Fruit fly (Drosophila melanogaster) whole organism, prepupa: ENCODE results near the gene mgl.

Experiments
- Blimp-1 ChIP-seq: fragments of 200-800 bp; sonication (Bioruptor generic); optimal IDR thresholded peaks from 3 replicates; lab custom pipeline; 2017; ENCODE audit warnings: missing biosample characterization, missing genetic modification characterization, mild to moderate bottlenecking, moderate library complexity, missing genetic modification reagents
- CG10631 ChIP-seq: fragments of 200-800 bp; sonication (Bioruptor generic); optimal IDR thresholded peaks from 2 replicates; lab custom pipeline; 2016; ENCODE audit warnings: missing biosample characterization, missing genetic modification characterization
- CG10669 ChIP-seq: fragments of 200-800 bp; sonication (Bioruptor generic); optimal IDR thresholded peaks from 3 replicates; lab custom pipeline; 2018; ENCODE audit warnings: missing biosample characterization, mild to moderate bottlenecking, missing genetic modification characterization, moderate library complexity
- CG11294 ChIP-seq: fragments of 200-800 bp; sonication (Bioruptor generic); IDR thresholded peaks from 2 replicates; pipeline ENCODE4 v1.3.6; 2022; ENCODE audit warnings: missing biosample characterization, missing genetic modification characterization
- CG11762 ChIP-seq: fragments of 200-800 bp; sonication (Bioruptor generic); optimal IDR thresholded peaks from 3 replicates; lab custom pipeline; 2016; ENCODE audit warnings: missing biosample characterization, missing genetic modification characterization; ENCODE audit not compliant: insufficient read depth
- CG11902 ChIP-seq: fragments of 200-800 bp; sonication (Bioruptor generic); optimal IDR thresholded peaks from 3 replicates; lab custom pipeline; 2016; ENCODE audit warnings: missing biosample characterization, missing genetic modification characterization
- CG16779 ChIP-seq: fragments of 200-800 bp; sonication (Bioruptor generic); optimal IDR thresholded peaks from 3 replicates; lab custom pipeline; 2017; ENCODE audit warnings: missing biosample characterization, mild to moderate bottlenecking, missing genetic modification characterization
- CG31627 ChIP-seq: fragments of 200-800 bp; sonication (Bioruptor generic); optimal IDR thresholded peaks from 3 replicates; lab custom pipeline; 2016; ENCODE audit warnings: missing biosample characterization, missing genetic modification characterization
- CG34406 ChIP-seq: fragments of 200-800 bp; sonication (Bioruptor generic); optimal IDR thresholded peaks from 3 replicates; lab custom pipeline; 2016; ENCODE audit warnings: missing biosample characterization, missing genetic modification characterization
- CG3919 ChIP-seq: fragments of 200-800 bp; sonication (Bioruptor generic); optimal IDR thresholded peaks from 3 replicates; lab custom pipeline; 2016; ENCODE audit warnings: missing biosample characterization, missing genetic modification characterization
- CG4318 ChIP-seq: fragments of 200-800 bp; sonication (Bioruptor generic); optimal IDR thresholded peaks from 3 replicates; lab custom pipeline; 2017; ENCODE audit warnings: missing biosample characterization, mild to moderate bottlenecking, missing genetic modification characterization
- CG6163 ChIP-seq: fragments of 200-800 bp; sonication (Bioruptor generic); IDR thresholded peaks from 3 replicates; pipeline ENCODE4 v1.3.6; 2022; ENCODE audit warnings: missing biosample characterization, missing genetic modification characterization
- CG7368 ChIP-seq: fragments of 200-800 bp; sonication (Bioruptor generic); optimal IDR thresholded peaks from 3 replicates; lab custom pipeline; 2016; ENCODE audit warnings: missing biosample characterization, missing genetic modification characterization
- CG8119 ChIP-seq: fragments of 200-800 bp; sonication (Bioruptor generic); IDR thresholded peaks from 3 replicates; pipeline ENCODE4 v1.3.6; 2022; ENCODE audit warnings: missing biosample characterization, missing genetic modification characterization
- CG8319 ChIP-seq: fragments of 200-800 bp; sonication (Bioruptor generic); optimal IDR thresholded peaks from 3 replicates; lab custom pipeline; 2016; ENCODE audit warnings: missing biosample characterization, missing genetic modification characterization
- CG8632 ChIP-seq: fragments of 200-800 bp; sonication (Bioruptor generic); optimal IDR thresholded peaks from 3 replicates; lab custom pipeline; 2016; ENCODE audit warnings: missing biosample characterization, missing genetic modification characterization
- CG9139 ChIP-seq: fragments of 200-800 bp; sonication (Bioruptor generic); optimal IDR thresholded peaks from 3 replicates; lab custom pipeline; 2017; ENCODE audit warnings: missing biosample characterization, mild to moderate bottlenecking, missing genetic modification characterization
- Eip75B ChIP-seq: fragments of 200-800 bp; sonication (Bioruptor generic); optimal IDR thresholded peaks from 3 replicates; lab custom pipeline; 2016; ENCODE audit warnings: missing biosample characterization, missing genetic modification characterization
- Eip78C ChIP-seq: fragments of 200-800 bp; sonication (Bioruptor generic); peaks from one replicate; lab custom pipeline; 2016; ENCODE audit warnings: missing biosample characterization, missing genetic modification characterization
- Eip93F ChIP-seq: fragments of 200-800 bp; sonication (Bioruptor generic); optimal IDR thresholded peaks from 2 replicates; lab custom pipeline; 2016; ENCODE audit warnings: missing biosample characterization, mild to moderate bottlenecking, missing genetic modification characterization
- Ets21C ChIP-seq: fragments of 200-800 bp; sonication (Bioruptor generic); optimal IDR thresholded peaks from 3 replicates; lab custom pipeline; 2016; ENCODE audit warnings: missing biosample characterization, missing genetic modification characterization
- Hr38 ChIP-seq: sonication (Bioruptor generic); optimal IDR thresholded peaks from 2 replicates; lab custom pipeline; 2016; ENCODE audit warnings: missing biosample characterization, missing genetic modification characterization
- Hr39 ChIP-seq: fragments of 200-800 bp; sonication (Bioruptor generic); optimal IDR thresholded peaks from 2 replicates; lab custom pipeline; 2016; ENCODE audit warnings: missing biosample characterization, missing genetic modification characterization
- Hr4 ChIP-seq: fragments of 200-800 bp; sonication (Bioruptor generic); optimal IDR thresholded peaks from 3 replicates; lab custom pipeline; 2016; ENCODE audit warnings: missing biosample characterization, missing genetic modification characterization
- Lpt ChIP-seq: fragments of 200-800 bp; sonication (Bioruptor generic); optimal IDR thresholded peaks from 3 replicates; lab custom pipeline; 2016; ENCODE audit warnings: missing biosample characterization, missing genetic modification characterization
- Met ChIP-seq: fragments of 200-800 bp; sonication (Bioruptor generic); optimal IDR thresholded peaks from 3 replicates; lab custom pipeline; 2016; ENCODE audit warnings: missing biosample characterization, missing genetic modification characterization
- OdsH ChIP-seq: fragments of 200-800 bp; sonication (Bioruptor generic); optimal IDR thresholded peaks from 3 replicates; lab custom pipeline; 2016; ENCODE audit warnings: missing biosample characterization, missing genetic modification characterization
- Smox ChIP-seq: fragments of 200-800 bp; sonication (Bioruptor generic); optimal IDR thresholded peaks from 3 replicates; lab custom pipeline; 2016; ENCODE audit warnings: missing biosample characterization, missing genetic modification characterization
- Sox102F ChIP-seq: fragments of 200-800 bp; sonication (Bioruptor generic); optimal IDR thresholded peaks from 2 replicates; lab custom pipeline; 2016; ENCODE audit warnings: missing biosample characterization, mild to moderate bottlenecking, missing genetic modification characterization
- achi ChIP-seq: fragments of 200-800 bp; sonication (Bioruptor generic); optimal IDR thresholded peaks from 3 replicates; lab custom pipeline; 2016; ENCODE audit warnings: missing biosample characterization, missing genetic modification characterization
- acj6 ChIP-seq: fragments of 200-800 bp; sonication (Bioruptor generic); optimal IDR thresholded peaks from 3 replicates; lab custom pipeline; 2016; ENCODE audit warnings: missing biosample characterization, missing genetic modification characterization
- cyc ChIP-seq: fragments of 200-800 bp; sonication (Bioruptor generic); optimal IDR thresholded peaks from 3 replicates; lab custom pipeline; 2016; ENCODE audit warnings: missing biosample characterization, missing genetic modification characterization
- dac ChIP-seq: fragments of 200-800 bp; sonication (Bioruptor generic); optimal IDR thresholded peaks from 2 replicates; lab custom pipeline; 2017; ENCODE audit warnings: missing biosample characterization, mild to moderate bottlenecking, missing genetic modification characterization
- dsx ChIP-seq: fragments of 200-800 bp; optimal IDR thresholded peaks from 3 replicates; lab custom pipeline; 2019; ENCODE audit warnings: missing biosample characterization, mild to moderate bottlenecking, missing genetic modification characterization, moderate library complexity; ENCODE audit not compliant: poor library complexity, severe bottlenecking
- eg ChIP-seq: fragments of 200-800 bp; sonication (Bioruptor generic); IDR thresholded peaks from 3 replicates; pipeline ENCODE4 v1.3.6; 2022; ENCODE audit warnings: missing biosample characterization, missing genetic modification characterization
- esn ChIP-seq: fragments of 200-800 bp; sonication (Bioruptor generic); optimal IDR thresholded peaks from 2 replicates; lab custom pipeline; 2016; ENCODE audit warnings: missing biosample characterization, mild to moderate bottlenecking, missing genetic modification characterization, moderate library complexity
- fd59A ChIP-seq: fragments of 200-800 bp; sonication (Bioruptor generic); optimal IDR thresholded peaks from 2 replicates; lab custom pipeline; 2017; ENCODE audit warnings: missing biosample characterization, mild to moderate bottlenecking, missing genetic modification characterization, missing genetic modification reagents
- lz ChIP-seq: fragments of 200-800 bp; sonication (Bioruptor generic); optimal IDR thresholded peaks from 3 replicates; lab custom pipeline; 2016; ENCODE audit warnings: missing biosample characterization, missing genetic modification characterization
- net ChIP-seq: fragments of 200-800 bp; sonication (Bioruptor generic); optimal IDR thresholded peaks from 3 replicates; lab custom pipeline; 2016; ENCODE audit warnings: missing biosample characterization, missing genetic modification characterization
- salr ChIP-seq, 2 experiments: fragments of 200-800 bp; sonication (Bioruptor generic); optimal IDR thresholded peaks; 3 replicates each; lab custom pipeline; 2016 to 2018; ENCODE audit warnings: missing biosample characterization in 2 of 2, missing genetic modification characterization in 2 of 2, mild to moderate bottlenecking in 1 of 2
- ss ChIP-seq, 2 experiments: fragments of 200-800 bp; sonication (Bioruptor generic); optimal IDR thresholded peaks; 2 replicates in 1 of 2; 3 replicates in 1 of 2; lab custom pipeline; 2017 to 2018; ENCODE audit warnings: mild to moderate bottlenecking in 2 of 2, missing biosample characterization in 2 of 2, missing genetic modification characterization in 2 of 2, moderate library complexity in 1 of 2
- svp ChIP-seq: fragments of 200-800 bp; sonication (Bioruptor generic); peaks from one replicate; lab custom pipeline; 2016; ENCODE audit warnings: missing biosample characterization, missing genetic modification characterization
- topi ChIP-seq: fragments of 200-800 bp; sonication (Bioruptor generic); optimal IDR thresholded peaks from 3 replicates; lab custom pipeline; 2016; ENCODE audit warnings: missing biosample characterization, missing genetic modification characterization

The mgl gene

DNA sequence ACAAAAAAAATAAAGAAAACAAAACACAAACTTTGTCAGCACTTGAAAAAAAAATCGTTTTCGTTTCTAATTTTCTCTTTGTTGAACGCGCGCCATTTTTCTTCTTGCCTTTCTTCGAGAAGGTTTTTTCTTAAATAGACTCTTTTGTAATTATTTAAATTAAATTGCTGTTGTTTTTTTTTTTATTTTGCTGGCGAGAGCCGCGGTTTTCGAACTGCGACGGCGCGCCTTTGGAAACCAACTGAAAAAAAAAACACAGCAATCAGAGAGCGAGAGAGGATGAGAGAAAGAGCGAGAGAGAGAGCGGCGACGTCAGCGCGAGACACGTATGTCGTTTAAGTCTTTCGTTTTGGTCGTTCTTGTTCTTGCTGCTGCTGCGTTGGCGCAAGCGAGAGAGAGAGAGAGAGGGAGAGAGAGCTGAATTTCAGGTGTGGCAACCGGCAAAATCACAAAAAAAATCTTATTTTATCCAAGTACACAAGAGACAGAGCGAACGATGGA is 3.9 kb downstream of the mgl start (continued):
- TF ChIP-seq Eip75B (GFP tag; lab: Kevin White, UChicago) (peak; percentile 34), net (peak; percentile 57), Hr38 (GFP tag; lab: Kevin White, UChicago) (no peak), CG11902 (GFP tag; lab: Kevin White, UChicago) (no peak), cyc (GFP tag; lab: Kevin White, UChicago) (peak; percentile 35), CG16779 (tag; lab: Kevin White, UChicago) (peak; percentile 27), Eip93F (GFP tag; lab: Kevin White, UChicago) (no peak), CG3919 (GFP tag; lab: Kevin White, UChicago) (peak; percentile 36), Hr39 (GFP tag; lab: Kevin White, UChicago) (peak; percentile 42), CG11762 (peak; percentile 0), CG10669 (peak; percentile 59), OdsH (GFP tag; lab: Kevin White, UChicago) (peak; percentile 48), CG34406 (GFP tag; lab: Kevin White, UChicago) (peak; percentile 34), topi (peak; percentile 57), Lpt (GFP tag; lab: Kevin White, UChicago) (peak; percentile 36), dac (GFP tag; lab: Kevin White, UChicago) (no peak), CG11294 (GFP tag; lab: Robert Waterston, UW) (no peak), Ets21C (peak; percentile 21), CG8632 (peak; percentile 48), CG6163 (GFP tag; lab: Robert Waterston, UW) (peak; percentile 73; the same call in 2 of the 3 replicates), CG10631 (GFP tag; lab: Kevin White, UChicago) (peak; percentile 28), salr (GFP tag; optimal IDR thresholded peaks at IDR 0.05; lab: Kevin White, UChicago) (peak in 1 of 2 experiments; percentile 53), ss (GFP tag; optimal IDR thresholded peaks at IDR 0.05; lab: Kevin White, UChicago) (peak; percentile 81 to 85), CG7368 (GFP tag; lab: Kevin White, UChicago) (peak; percentile 37), esn (GFP tag; lab: Kevin White, UChicago) (peak; percentile 65), CG4318 (GFP tag; lab: Kevin White, UChicago) (no peak), Met (peak; percentile 62), CG8119 (GFP tag; lab: Robert Waterston, UW) (peak; percentile 56; the same call in 2 of the 3 replicates), Sox102F (GFP tag; lab: Kevin White, UChicago) (peak; percentile 45), fd59A (GFP tag; lab: Kevin White, UChicago) (peak; percentile 56), acj6 (GFP tag; lab: Kevin White, UChicago) (peak; percentile 11), svp (GFP tag; lab: Kevin White, UChicago) (peak; percentile 69), eg (GFP tag; lab: Robert Waterston, UW) (peak; percentile 33; the same call in 1 of the 3 replicates), achi (GFP tag; lab: Kevin White, UChicago) (peak; percentile 27), dsx (GFP tag; lab: Kevin White, UChicago) (no peak), Hr4 (GFP tag; lab: Kevin White, UChicago) (peak; percentile 17)

DNA sequence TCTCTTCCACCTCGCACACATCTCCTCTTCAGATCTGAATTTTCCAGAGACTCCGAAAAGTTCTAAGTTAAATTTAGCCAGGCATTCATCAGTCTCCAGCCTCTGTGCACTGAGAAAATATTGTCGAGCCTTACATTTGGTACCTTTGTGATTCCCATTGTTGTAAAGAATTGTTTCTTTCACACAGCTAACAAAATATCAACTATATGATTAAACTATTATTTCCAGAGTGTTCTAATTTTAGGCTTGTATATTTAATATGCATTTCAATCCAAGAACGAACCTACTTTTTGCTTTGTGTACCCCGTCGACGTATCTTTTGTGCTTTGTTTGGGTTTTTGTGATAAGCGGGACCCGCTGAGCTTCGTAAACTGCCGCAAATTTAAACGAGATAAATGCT is 5.8 kb downstream of the mgl start:
- no peak for TF ChIP-seq CG8632
- no peak for TF ChIP-seq Eip75B (GFP tag; lab: Kevin White, UChicago)
- TF ChIP-seq cyc (GFP tag; lab: Kevin White, UChicago) = peak; percentile 24
- no peak for TF ChIP-seq CG9139 (GFP tag; lab: Kevin White, UChicago)
- no peak for TF ChIP-seq Blimp-1 (GFP tag; lab: Kevin White, UChicago)
- peak; percentile 2 for TF ChIP-seq Smox (GFP tag; lab: Kevin White, UChicago)
- peak; percentile 38 for TF ChIP-seq Met
- TF ChIP-seq lz = peak; percentile 18
- peak; percentile 2 for TF ChIP-seq Sox102F (GFP tag; lab: Kevin White, UChicago)
- no peak for TF ChIP-seq CG8319 (GFP tag; lab: Kevin White, UChicago)
- peak; percentile 33 for TF ChIP-seq esn (GFP tag; lab: Kevin White, UChicago)
- peak; percentile 8 for TF ChIP-seq CG3919 (GFP tag; lab: Kevin White, UChicago)
- TF ChIP-seq CG7368 (GFP tag; lab: Kevin White, UChicago) = no peak
- TF ChIP-seq Hr39 (GFP tag; lab: Kevin White, UChicago) = peak; percentile 29
- peak; percentile 46 for TF ChIP-seq svp (GFP tag; lab: Kevin White, UChicago)
- peak; percentile 33 for TF ChIP-seq topi
- peak; percentile 35 for TF ChIP-seq CG31627 (GFP tag; lab: Kevin White, UChicago)
- TF ChIP-seq Eip78C (GFP tag; lab: Kevin White, UChicago) = peak; percentile 55
